Fruit fly (Drosophila melanogaster): Measurements from ENCODE around the gene CG7443.
A peak's percentile ranks its signal among the peaks of the same experiment; 100 is the strongest.

The CG7443 gene

DNA sequence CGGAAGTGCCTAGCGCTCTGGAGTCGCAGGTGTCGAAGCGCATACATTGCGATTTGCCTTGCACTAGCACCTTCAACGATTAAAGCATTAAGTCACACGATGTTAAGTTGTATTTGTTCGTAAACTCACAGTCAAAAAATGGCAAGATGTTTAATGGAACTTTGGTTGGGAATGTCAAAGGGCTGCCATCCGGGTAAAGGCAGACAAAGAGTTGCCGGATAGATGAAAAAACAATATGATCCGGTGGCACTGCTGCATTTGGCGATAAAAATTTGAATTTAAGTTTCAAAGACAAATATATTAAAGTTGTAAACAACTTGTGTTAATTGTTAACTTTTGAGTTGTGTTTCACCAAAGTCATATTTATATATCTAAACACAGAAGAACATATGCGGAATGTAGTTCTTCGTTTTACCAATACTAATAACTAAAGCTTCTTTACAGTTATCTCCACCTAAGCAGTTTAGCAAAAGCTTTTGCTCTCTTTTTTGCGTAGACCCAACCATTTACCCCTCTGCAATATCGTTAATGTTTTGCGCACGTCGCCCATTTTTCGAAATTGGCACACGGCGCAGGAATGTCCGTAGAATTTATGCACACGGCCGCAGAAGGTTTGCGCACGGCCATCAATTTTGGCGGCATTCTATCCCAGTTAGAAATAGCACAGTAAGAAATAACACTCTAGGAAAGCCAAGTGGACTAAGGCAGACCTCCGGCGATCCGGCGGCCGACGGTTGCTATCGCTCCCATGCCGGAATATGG, 7.6 kb upstream of the CG7443 start, which contains the start of gene Coq2 (continued):
- TF ChIP-seq Doc3 (GFP tag; IDR thresholded peaks at IDR 0.05; ENCODE audit: partially characterized antibody) (no peak), CG1603 (tag; optimal IDR thresholded peaks at IDR 0.05) (peak; percentile 72), Dref (GFP tag; IDR thresholded peaks at IDR 0.05) (peak; percentile 47; the same call in 1 of the 2 replicates), CG7987 (GFP tag; optimal IDR thresholded peaks at IDR 0.05) (no peak), CG4617 (GFP tag; optimal IDR thresholded peaks at IDR 0.05; ENCODE audit: borderline replicate concordance) (peak; percentile 65), CG6813 (GFP tag; optimal IDR thresholded peaks at IDR 0.05) (no peak), gfzf (GFP tag; optimal IDR thresholded peaks at IDR 0.05) (peak; percentile 13), CG15011 (GFP tag; optimal IDR thresholded peaks at IDR 0.05) (no peak), Lhr (GFP tag; optimal IDR thresholded peaks at IDR 0.05) (peak; percentile 88), Sin3A (optimal IDR thresholded peaks at IDR 0.05) (peak; percentile 8), pita (GFP tag; optimal IDR thresholded peaks at IDR 0.05) (peak; percentile 15), Xbp1 (GFP tag; optimal IDR thresholded peaks at IDR 0.05) (peak; percentile 2), row (GFP tag; IDR thresholded peaks at IDR 0.05) (peak; percentile 28; the same call in 1 of the 3 replicates), Myb (GFP tag; optimal IDR thresholded peaks at IDR 0.05) (peak; percentile 88), slbo (GFP tag; IDR thresholded peaks at IDR 0.05) (peak; percentile 25; the same call in 1 of the 2 replicates), CTCF (GFP tag; optimal IDR thresholded peaks at IDR 0.05) (peak; percentile 53), dysf (GFP tag; IDR thresholded peaks at IDR 0.05) (no peak), Blimp-1 (GFP tag; optimal IDR thresholded peaks at IDR 0.05) (no peak), CG16813 (GFP tag; IDR thresholded peaks at IDR 0.05; ENCODE audit: partially characterized antibody) (no peak), Tbp (GFP tag; optimal IDR thresholded peaks at IDR 0.05) (no peak), CG2120 (GFP tag; optimal IDR thresholded peaks at IDR 0.05) (peak; percentile 25), CG7928 (GFP tag; optimal IDR thresholded peaks at IDR 0.05) (no peak), NC2α (GFP tag; optimal IDR thresholded peaks at IDR 0.05) (no peak), fd3F (GFP tag; optimal IDR thresholded peaks at IDR 0.05) (no peak), trem (tag; optimal IDR thresholded peaks at IDR 0.05) (peak; percentile 86), Nf-YB (GFP tag; optimal IDR thresholded peaks at IDR 0.05) (peak; percentile 14), insv (GFP tag; optimal IDR thresholded peaks at IDR 0.05) (peak in 1 of 2 experiments; percentile 93), CG13287 (GFP tag; IDR thresholded peaks at IDR 0.05; ENCODE audit: partially characterized antibody) (peak; percentile 44; the same call in 1 of the 2 replicates), eyg (GFP tag; optimal IDR thresholded peaks at IDR 0.05) (no peak), knrl (GFP tag; IDR thresholded peaks at IDR 0.05; ENCODE audit: partially characterized antibody) (peak; percentile 28; the same call in 1 of the 3 replicates), jumu (GFP tag; optimal IDR thresholded peaks at IDR 0.05) (no peak), CG6765 (GFP tag; optimal IDR thresholded peaks at IDR 0.05) (no peak), CG12769 (tag; optimal IDR thresholded peaks at IDR 0.05) (no peak), Drgx (GFP tag; IDR thresholded peaks at IDR 0.05) (no peak), CG10565 (GFP tag; optimal IDR thresholded peaks at IDR 0.05) (no peak), Sox102F (GFP tag; optimal IDR thresholded peaks at IDR 0.05) (no peak), run (tag; optimal IDR thresholded peaks at IDR 0.05) (no peak), unpg (GFP tag; optimal IDR thresholded peaks at IDR 0.05) (no peak), btn (GFP tag; optimal IDR thresholded peaks at IDR 0.05) (no peak), tna (GFP tag; IDR thresholded peaks at IDR 0.05; ENCODE audit: partially characterized antibody) (no peak), BEAF-32 (GFP tag; optimal IDR thresholded peaks at IDR 0.05) (peak; percentile 46), CG7839 (tag; optimal IDR thresholded peaks at IDR 0.05) (no peak), hb (GFP tag; IDR thresholded peaks at IDR 0.05; ENCODE audit: partially characterized antibody) (no peak), Med (GFP tag) (peak; percentile 79), vvl (GFP tag; IDR thresholded peaks at IDR 0.05) (peak; percentile 29; the same call in 1 of the 2 replicates), Rfx (GFP tag; IDR thresholded peaks at IDR 0.05) (0 out of 2 replicates have a peak, but pooled peaks have one; percentile 32), nmo (GFP tag; optimal IDR thresholded peaks at IDR 0.05) (peak; percentile 12), sima (GFP tag; optimal IDR thresholded peaks at IDR 0.05) (no peak)
